Worm (Caenorhabditis elegans) whole organism, L2 larva: ENCODE results near the gene sdz-27.
"Not testable (repeated sequence)": the region's sequence is repeated elsewhere in the genome, so short reads cannot be mapped to it uniquely, and the experiment has no call there.

Source experiments
- C34F6.9 ChIP-seq: fragments of 150-350 bp; optimal IDR thresholded peaks from 2 replicates; lab custom pipeline; 2014; ENCODE audit warnings: missing biosample characterization, missing genetic modification characterization
- F13H6.1 ChIP-seq: sonication (generic microtip); optimal IDR thresholded peaks from 2 replicates; lab custom pipeline; 2016; ENCODE audit warnings: missing genetic modification characterization, missing compliant biosample characterization
- R02D3.7 ChIP-seq: fragments of 150-350 bp; optimal IDR thresholded peaks from 2 replicates; lab custom pipeline; 2014; ENCODE audit warnings: missing biosample characterization, missing genetic modification characterization
- ZK546.5 ChIP-seq: sonication (generic microtip); optimal IDR thresholded peaks from 2 replicates; lab custom pipeline; 2017; ENCODE audit warnings: missing biosample characterization, missing genetic modification characterization
- alr-1 ChIP-seq: fragments of 150-350 bp; optimal IDR thresholded peaks from 2 replicates; lab custom pipeline; 2014; ENCODE audit warnings: missing biosample characterization, missing genetic modification characterization
- aly-2 ChIP-seq: fragments of 150-350 bp; optimal IDR thresholded peaks from 2 replicates; lab custom pipeline; 2014; ENCODE audit warnings: missing biosample characterization, missing genetic modification characterization
- ama-1 ChIP-seq: fragments of 150-350 bp; optimal IDR thresholded peaks from 2 replicates; lab custom pipeline; 2018; ENCODE audit warnings: inconsistent platforms
- blmp-1 ChIP-seq: sonication (generic microtip); optimal IDR thresholded peaks from 2 replicates; lab custom pipeline; 2017; ENCODE audit warnings: missing genetic modification characterization, mild to moderate bottlenecking, missing compliant biosample characterization, antibody characterized with exemption, moderate library complexity; ENCODE audit not compliant: insufficient read depth
- crh-2 ChIP-seq: sonication (generic microtip); optimal IDR thresholded peaks from 2 replicates; lab custom pipeline; 2017; ENCODE audit warnings: missing biosample characterization, missing genetic modification characterization
- egl-27 ChIP-seq: sonication (generic microtip); optimal IDR thresholded peaks from 3 replicates; lab custom pipeline; 2017; ENCODE audit warnings: missing biosample characterization, missing genetic modification reagents, missing genetic modification characterization
- fos-1 ChIP-seq: fragments of 150-350 bp; optimal IDR thresholded peaks from 2 replicates; lab custom pipeline; 2014; ENCODE audit warnings: missing biosample characterization, missing genetic modification characterization
- gmeb-1 ChIP-seq: fragments of 150-350 bp; optimal IDR thresholded peaks from 2 replicates; lab custom pipeline; 2014; ENCODE audit warnings: missing biosample characterization, missing genetic modification characterization
- lin-11 ChIP-seq: fragments of 150-350 bp; sonication (generic microtip); optimal IDR thresholded peaks from 2 replicates; lab custom pipeline; 2014; ENCODE audit warnings: missing biosample characterization, missing genetic modification characterization, inconsistent platforms, mixed read lengths
- lin-13 ChIP-seq: fragments of 150-350 bp; optimal IDR thresholded peaks from 2 replicates; lab custom pipeline; 2014; ENCODE audit warnings: missing biosample characterization, missing genetic modification reagents, missing genetic modification characterization
- lin-39 ChIP-seq: fragments of 150-350 bp; optimal IDR thresholded peaks from 2 replicates; lab custom pipeline; 2014; ENCODE audit warnings: missing biosample characterization, missing genetic modification reagents, missing genetic modification characterization
- lsy-2 ChIP-seq, 2 experiments: fragments of 150-350 bp in 1 of 2; sonication (generic microtip) in 1 of 2; optimal IDR thresholded peaks; 2 replicates each; lab custom pipeline; 2014 to 2017; ENCODE audit warnings: missing biosample characterization in 2 of 2, missing genetic modification characterization in 2 of 2
- mab-5 ChIP-seq: fragments of 150-350 bp; optimal IDR thresholded peaks from 2 replicates; lab custom pipeline; 2014; ENCODE audit warnings: missing biosample characterization, missing genetic modification characterization
- mbf-1 ChIP-seq: sonication (generic microtip); optimal IDR thresholded peaks from 2 replicates; lab custom pipeline; 2017; ENCODE audit warnings: missing biosample characterization, missing genetic modification characterization
- mdl-1 ChIP-seq, 2 experiments: fragments of 150-350 bp in 1 of 2; sonication (generic microtip) in 1 of 2; optimal IDR thresholded peaks; 2 replicates each; lab custom pipeline; 2017; ENCODE audit warnings: missing biosample characterization in 2 of 2, missing genetic modification characterization in 2 of 2
- nhr-10 ChIP-seq: sonication (generic microtip); optimal IDR thresholded peaks from 2 replicates; lab custom pipeline; 2017; ENCODE audit warnings: missing biosample characterization, missing genetic modification characterization
- nhr-12 ChIP-seq: fragments of 150-350 bp; optimal IDR thresholded peaks from 2 replicates; lab custom pipeline; 2014; ENCODE audit warnings: missing biosample characterization, missing genetic modification characterization
- nhr-129 ChIP-seq: fragments of 150-350 bp; optimal IDR thresholded peaks from 2 replicates; lab custom pipeline; 2014; ENCODE audit warnings: missing biosample characterization, missing genetic modification characterization
- nhr-21 ChIP-seq: fragments of 150-350 bp; optimal IDR thresholded peaks from 2 replicates; lab custom pipeline; 2014; ENCODE audit warnings: missing biosample characterization, missing genetic modification characterization
- nhr-237 ChIP-seq: fragments of 150-350 bp; optimal IDR thresholded peaks from 2 replicates; lab custom pipeline; 2014; ENCODE audit warnings: missing biosample characterization, missing genetic modification characterization
- nhr-25 ChIP-seq: fragments of 150-350 bp; sonication (generic microtip); optimal IDR thresholded peaks from 3 replicates; lab custom pipeline; 2014; ENCODE audit warnings: missing biosample characterization, missing genetic modification characterization
- nhr-6 ChIP-seq: fragments of 150-350 bp; optimal IDR thresholded peaks from 2 replicates; lab custom pipeline; 2014; ENCODE audit warnings: missing biosample characterization, missing genetic modification characterization
- nhr-77 ChIP-seq: fragments of 150-350 bp; optimal IDR thresholded peaks from 2 replicates; lab custom pipeline; 2014; ENCODE audit warnings: missing biosample characterization, missing genetic modification characterization
- sem-4 ChIP-seq: fragments of 150-350 bp; optimal IDR thresholded peaks from 2 replicates; lab custom pipeline; 2014; ENCODE audit warnings: missing biosample characterization, missing genetic modification reagents, missing genetic modification characterization
- sma-3 ChIP-seq: sonication (generic microtip); optimal IDR thresholded peaks from 2 replicates; lab custom pipeline; 2016; ENCODE audit warnings: missing genetic modification reagents, missing genetic modification characterization, missing compliant biosample characterization
- sma-9 ChIP-seq, 2 experiments: fragments of 150-350 bp in 1 of 2; sonication (generic microtip) in 1 of 2; optimal IDR thresholded peaks; 2 replicates each; lab custom pipeline; 2014 to 2016; ENCODE audit warnings: missing genetic modification characterization in 2 of 2, mild to moderate bottlenecking in 1 of 2, missing biosample characterization in 1 of 2, missing compliant biosample characterization in 1 of 2, missing genetic modification reagents in 1 of 2, moderate library complexity in 1 of 2
- snpc-4 ChIP-seq: fragments of 150-350 bp; optimal IDR thresholded peaks from 2 replicates; lab custom pipeline; 2014; ENCODE audit warnings: missing biosample characterization, missing genetic modification characterization
- unc-55 ChIP-seq: fragments of 150-350 bp; sonication (generic microtip); optimal IDR thresholded peaks from 3 replicates; lab custom pipeline; 2014; ENCODE audit warnings: missing biosample characterization, missing genetic modification reagents, missing genetic modification characterization
- unc-62 ChIP-seq: fragments of 150-350 bp; optimal IDR thresholded peaks from 2 replicates; lab custom pipeline; 2014; ENCODE audit warnings: missing biosample characterization, missing genetic modification reagents, missing genetic modification characterization
- zag-1 ChIP-seq: fragments of 150-350 bp; optimal IDR thresholded peaks from 2 replicates; lab custom pipeline; 2014; ENCODE audit warnings: missing biosample characterization, missing genetic modification characterization
- ztf-4 ChIP-seq: fragments of 150-350 bp; optimal IDR thresholded peaks from 2 replicates; lab custom pipeline; 2014; ENCODE audit warnings: missing biosample characterization, missing genetic modification characterization

sdz-27 gene

ce11 chrIV:11176967-11177366 is 9.9 kb upstream of the sdz-27 start, which contains the start of gene rap-3:
rap-3 (plus strand) TSS chrIV:11177267.
- TF ChIP-seq lin-13 (no peak), R02D3.7 (no peak), unc-62 (GFP tag; lab: Kevin White, UChicago) (no peak), lin-39 (tag; lab: Kevin White, UChicago) (no peak), C34F6.9 (no peak), ztf-4 (tag; lab: Kevin White, UChicago) (no peak), nhr-237 (tag; lab: Kevin White, UChicago) (no peak), ZK546.5 (no peak), mdl-1 (tag; optimal IDR thresholded peaks at IDR 0.05; lab: Kevin White, UChicago) (no peak), ama-1 (lab: Kevin White, UChicago) (no peak), nhr-77 (tag; lab: Kevin White, UChicago) (no peak), mbf-1 (no peak), blmp-1 (tag; lab: Kevin White, UChicago) (no peak), alr-1 (no peak), aly-2 (no peak)

ce11 chrIV:11178495-11178894 is 8.3 kb upstream of the sdz-27 start, which contains the start of gene C08F8.9:
C08F8.9 (minus strand) TSS chrIV:11178595.
- TF ChIP-seq nhr-129: no peak
- no peak for TF ChIP-seq nhr-12 (tag; lab: Kevin White, UChicago)

DNA sequence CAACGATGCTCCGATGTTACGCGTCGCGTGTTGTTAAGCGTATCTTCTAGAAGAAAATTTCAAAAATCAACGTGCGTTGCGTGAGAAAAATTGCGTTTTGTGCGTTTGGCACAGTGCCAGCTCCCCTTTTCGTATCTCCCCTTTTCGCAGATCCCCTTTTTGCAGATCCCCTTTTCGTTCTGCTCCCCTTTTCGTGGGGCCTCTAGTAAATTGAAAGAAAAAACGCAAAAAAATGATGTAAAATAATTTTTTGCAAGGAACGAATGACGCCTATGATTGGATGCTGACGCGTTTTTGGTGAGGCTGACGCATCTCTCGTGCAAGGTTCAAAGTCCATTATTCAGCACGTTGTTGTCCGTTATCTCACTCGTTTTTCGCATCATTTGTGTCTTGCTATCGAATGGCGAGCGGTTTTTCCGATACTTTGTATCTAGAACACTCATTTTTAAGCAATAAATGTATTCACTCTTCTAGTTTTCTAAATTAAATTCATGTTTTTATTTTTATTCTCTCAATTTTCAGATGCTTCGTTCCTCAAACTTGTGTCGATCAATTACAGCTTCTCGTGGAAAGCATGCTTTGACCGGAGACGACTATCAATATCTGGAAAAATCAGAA is 7.6 kb upstream of the sdz-27 start, which contains the start of gene cpt-2:
Gene cpt-2, plus strand, starts transcription at position 523 of the 618 bp plus-strand sequence.
- TF ChIP-seq egl-27 (tag; lab: Kevin White, UChicago) (peak; percentile 70), mab-5 (tag; lab: Kevin White, UChicago) (peak; percentile 71), ZK546.5 (peak; percentile 37), mdl-1 (tag; optimal IDR thresholded peaks at IDR 0.05; lab: Kevin White, UChicago) (peak in 1 of 2 experiments; percentile 76), lin-13 (peak; percentile 84), sma-3 (GFP tag; lab: Kevin White, UChicago) (peak; percentile 81), unc-55 (GFP tag; lab: Kevin White, UChicago) (peak; percentile 90), lsy-2 (tag; optimal IDR thresholded peaks at IDR 0.05; lab: Kevin White, UChicago) (peak; percentile 88 to 92), sem-4 (tag; lab: Kevin White, UChicago) (peak; percentile 49), nhr-77 (tag; lab: Kevin White, UChicago) (peak; percentile 16), blmp-1 (tag; lab: Kevin White, UChicago) (peak; percentile 46), ama-1 (lab: Kevin White, UChicago) (peak; percentile 50), lin-11 (tag; lab: Kevin White, UChicago) (peak; percentile 46), R02D3.7 (peak; percentile 40), crh-2 (tag; lab: Kevin White, UChicago) (peak; percentile 84), nhr-21 (tag; lab: Kevin White, UChicago) (peak; percentile 91), zag-1 (tag; lab: Kevin White, UChicago) (peak; percentile 92), snpc-4 (tag; lab: Kevin White, UChicago) (peak; percentile 16), nhr-129 (peak; percentile 86), nhr-25 (peak; percentile 82), nhr-6 (tag; lab: Kevin White, UChicago) (peak; percentile 77), fos-1 (tag; lab: Kevin White, UChicago) (peak; percentile 86), sma-9 (GFP tag; optimal IDR thresholded peaks at IDR 0.05; lab: Kevin White, UChicago) (peak; percentile 95), F13H6.1 (peak; percentile 82), C34F6.9 (peak; percentile 88), gmeb-1 (tag; lab: Kevin White, UChicago) (peak; percentile 87), nhr-12 (tag; lab: Kevin White, UChicago) (peak; percentile 30), nhr-10 (tag; lab: Kevin White, UChicago) (peak; percentile 58)
- TF ChIP-seq sma-9 (tag; optimal IDR thresholded peaks at IDR 0.05; lab: Kevin White, UChicago): not testable (repeated sequence)

DNA sequence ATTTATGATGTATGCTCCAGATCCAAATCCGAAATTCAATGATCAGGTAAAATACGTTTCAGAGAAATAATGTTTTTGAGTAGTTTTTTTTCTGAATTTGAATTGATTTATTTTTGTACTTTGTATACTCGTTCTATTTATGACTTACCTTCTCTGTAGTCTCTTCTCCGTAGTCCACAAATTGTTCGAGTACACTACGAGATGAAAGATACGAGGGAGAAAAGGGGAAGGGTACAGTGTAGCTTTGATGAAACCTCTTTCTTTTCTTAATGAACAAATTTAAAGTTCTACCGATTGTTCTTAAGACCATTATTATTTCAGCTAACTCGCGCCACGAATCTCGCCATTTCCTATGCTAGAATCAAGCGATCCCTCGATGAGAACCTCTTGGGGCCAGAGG is 6.8 kb upstream of the sdz-27 start:
- TF ChIP-seq crh-2 (tag; lab: Kevin White, UChicago) (peak; percentile 6), fos-1 (tag; lab: Kevin White, UChicago) (peak; percentile 0), ZK546.5 (no peak)
